Worm (Caenorhabditis elegans) whole organism, L4/young adult: ENCODE data around the gene tag-280.

Source experiments
- W03F9.2 ChIP-seq: fragments of 150-350 bp; optimal IDR thresholded peaks from 2 replicates; lab custom pipeline; 2014; ENCODE audit warnings: missing biosample characterization, missing genetic modification characterization
- dao-5 ChIP-seq: sonication (generic microtip); optimal IDR thresholded peaks from 2 replicates; lab custom pipeline; 2016; ENCODE audit warnings: missing genotype, missing genetic modification characterization, moderate library complexity, missing compliant biosample characterization
- him-1 ChIP-seq: sonication (generic microtip); optimal IDR thresholded peaks from 2 replicates; lab custom pipeline; 2016; ENCODE audit warnings: missing genotype, missing genetic modification reagents, missing genetic modification characterization, missing compliant biosample characterization

DNA sequence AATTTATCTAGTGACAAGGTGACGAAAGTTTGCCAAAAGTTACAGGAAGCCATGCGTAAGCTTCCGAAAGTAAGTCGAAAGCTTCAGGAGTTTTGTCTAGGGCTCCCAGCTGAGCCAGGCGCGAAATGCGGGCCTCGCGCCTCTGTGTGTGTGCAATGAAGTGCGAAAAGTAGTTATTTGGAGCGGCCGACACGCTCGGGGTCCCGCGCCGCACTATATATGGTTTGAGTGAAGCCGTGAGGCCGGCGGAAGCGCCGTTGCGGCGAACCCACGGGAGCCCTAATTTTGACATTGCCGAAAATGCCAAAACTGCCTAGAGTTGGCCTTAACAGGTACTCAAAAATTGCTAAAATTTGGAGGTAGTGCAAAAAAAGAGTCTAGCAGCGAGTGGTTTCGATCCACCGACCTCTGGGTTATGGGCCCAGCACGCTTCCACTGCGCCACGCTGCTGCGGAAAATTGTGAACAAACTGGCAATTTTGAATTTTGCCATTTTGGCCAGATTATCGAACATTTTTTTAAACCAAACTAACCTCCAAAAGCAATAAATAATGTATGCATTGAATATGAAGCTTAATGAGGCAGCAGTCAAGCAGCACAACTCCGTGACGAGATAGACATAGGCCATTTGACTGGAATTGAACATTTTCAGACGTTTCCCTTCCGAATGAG, 25.1 kb upstream of the tag-280 start:
- TF ChIP-seq dao-5 (tag; lab: Kevin White, UChicago) (no peak), W03F9.2 (tag; lab: Kevin White, UChicago) (no peak), him-1 (no peak)
